Worm (Caenorhabditis elegans) whole organism, L3 larva: ENCODE results near the gene ZK616.3.

ENCODE experiments used
- ceh-16 ChIP-seq: sonication (generic microtip); optimal IDR thresholded peaks from 2 replicates; lab custom pipeline; 2017; ENCODE audit warnings: missing biosample characterization, missing genetic modification characterization
- elt-1 ChIP-seq: fragments of 150-350 bp; optimal IDR thresholded peaks from 2 replicates; lab custom pipeline; 2014; ENCODE audit warnings: missing biosample characterization, missing genetic modification characterization
- jun-1 ChIP-seq: fragments of 150-350 bp; optimal IDR thresholded peaks from 2 replicates; lab custom pipeline; 2014; ENCODE audit warnings: missing biosample characterization, missing genetic modification reagents, missing genetic modification characterization
- lin-15B ChIP-seq: fragments of 150-350 bp; optimal IDR thresholded peaks from 2 replicates; lab custom pipeline; 2014; ENCODE audit warnings: missing biosample characterization, missing genetic modification characterization
- mdl-1 ChIP-seq: fragments of 150-350 bp; optimal IDR thresholded peaks from 2 replicates; lab custom pipeline; 2014; ENCODE audit warnings: missing biosample characterization, missing genetic modification characterization
- nhr-11 ChIP-seq: fragments of 150-350 bp; optimal IDR thresholded peaks from 2 replicates; lab custom pipeline; 2014; ENCODE audit warnings: missing biosample characterization, missing genetic modification characterization
- nhr-76 ChIP-seq: fragments of 150-350 bp; sonication (generic microtip); optimal IDR thresholded peaks from 5 replicates; lab custom pipeline; 2014; ENCODE audit warnings: missing biosample characterization, missing genetic modification characterization
- nhr-77 ChIP-seq: fragments of 150-350 bp; optimal IDR thresholded peaks from 2 replicates; lab custom pipeline; 2014; ENCODE audit warnings: missing biosample characterization, missing genetic modification characterization
- tbx-2 ChIP-seq: sonication (generic microtip); optimal IDR thresholded peaks from 2 replicates; lab custom pipeline; 2016; ENCODE audit warnings: mild to moderate bottlenecking, missing genetic modification characterization, missing compliant biosample characterization
- unc-62 ChIP-seq: fragments of 150-350 bp; sonication (generic microtip); optimal IDR thresholded peaks from 4 replicates; lab custom pipeline; 2014; ENCODE audit warnings: missing biosample characterization, missing genetic modification reagents, missing genetic modification characterization
- ztf-11 ChIP-seq: fragments of 150-350 bp; optimal IDR thresholded peaks from 2 replicates; lab custom pipeline; 2014; ENCODE audit warnings: missing biosample characterization, missing genetic modification characterization
- ztf-4 ChIP-seq: fragments of 150-350 bp; optimal IDR thresholded peaks from 2 replicates; lab custom pipeline; 2014; ENCODE audit warnings: missing biosample characterization, missing genetic modification characterization

DNA sequence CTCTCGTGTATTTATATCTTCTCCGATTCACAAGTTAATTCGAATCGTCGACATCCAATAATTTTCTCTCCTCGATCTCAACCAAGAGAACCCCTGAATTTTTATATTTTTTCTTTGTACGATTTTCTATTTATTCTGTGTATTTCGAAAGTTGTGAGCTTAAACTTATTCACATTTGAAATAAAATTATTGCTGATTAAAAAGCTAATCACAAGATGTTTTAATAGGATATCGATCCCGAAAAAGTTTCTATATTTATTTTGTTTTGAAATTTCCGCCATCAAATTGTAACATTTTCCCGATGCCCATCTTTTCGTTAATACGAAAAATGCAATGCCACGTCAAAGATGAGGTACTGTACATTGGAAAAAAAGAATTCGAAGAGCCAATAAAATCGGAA is at the start of gene ZK616.3:
- TF ChIP-seq ztf-11 (tag; lab: Kevin White, UChicago) (no peak), lin-15B (tag; lab: Kevin White, UChicago) (no peak), nhr-11 (no peak), nhr-76 (no peak), unc-62 (no peak), ztf-4 (tag; lab: Kevin White, UChicago) (no peak), tbx-2 (tag; lab: Kevin White, UChicago) (no peak), nhr-77 (no peak), mdl-1 (tag; lab: Kevin White, UChicago) (no peak), ceh-16 (tag; lab: Kevin White, UChicago) (no peak), jun-1 (tag; lab: Kevin White, UChicago) (no peak), elt-1 (no peak)
